Worm (Caenorhabditis elegans): ENCODE data around the gene fndc-1.

The fndc-1 gene

ce11 chrII:11240214-11240613 lies 3.1 kb upstream of the fndc-1 start:
- TF ChIP-seq lim-6 (tag; optimal IDR thresholded peaks at IDR 0.05) (no peak), ceh-9 (tag; optimal IDR thresholded peaks at IDR 0.05) (no peak)

ce11 chrII:11238869-11239647 lies 1.9 kb upstream of the fndc-1 start, which contains the start of the genes rpn-9 and T06D8.9:
TSS of gene rpn-9 (minus strand) at chrII:11238919.
TSS of gene T06D8.9 (plus strand) at chrII:11239597.
- no peak for TF ChIP-seq sdc-2 (tag; optimal IDR thresholded peaks at IDR 0.05)
- TF ChIP-seq ceh-34 (tag; optimal IDR thresholded peaks at IDR 0.05): peak; percentile 26
- no peak for TF ChIP-seq hlh-13 (GFP tag; optimal IDR thresholded peaks at IDR 0.05)
- TF ChIP-seq unc-42 (tag; optimal IDR thresholded peaks at IDR 0.05): peak; percentile 88
- TF ChIP-seq unc-55 (GFP tag; optimal IDR thresholded peaks at IDR 0.05): peak; percentile 56
- TF ChIP-seq C08G9.2 (tag; optimal IDR thresholded peaks at IDR 0.05): no peak
- TF ChIP-seq ceh-18 (tag; optimal IDR thresholded peaks at IDR 0.05): peak; percentile 58
- no peak for TF ChIP-seq ceh-24 (tag; optimal IDR thresholded peaks at IDR 0.05)
- TF ChIP-seq elt-4 (tag; optimal IDR thresholded peaks at IDR 0.05): no peak
- TF ChIP-seq ceh-14 (tag; optimal IDR thresholded peaks at IDR 0.05): peak; percentile 29
- no peak for TF ChIP-seq odd-2 (tag; optimal IDR thresholded peaks at IDR 0.05)
- peak; percentile 59 for TF ChIP-seq hlh-30 (tag; optimal IDR thresholded peaks at IDR 0.05; ENCODE audit: insufficient read depth)
- no peak for TF ChIP-seq fkh-6 (tag; optimal IDR thresholded peaks at IDR 0.05)
- TF ChIP-seq ceh-48 (tag; optimal IDR thresholded peaks at IDR 0.05): no peak
- TF ChIP-seq C38D4.7 (GFP tag; optimal IDR thresholded peaks at IDR 0.05): no peak
- TF ChIP-seq pax-1 (tag; optimal IDR thresholded peaks at IDR 0.05): no peak
- no peak for TF ChIP-seq T23F11.4 (GFP tag; optimal IDR thresholded peaks at IDR 0.05)
- peak; percentile 23 for TF ChIP-seq hlh-8 (tag; optimal IDR thresholded peaks at IDR 0.05)
- peak; percentile 65 for TF ChIP-seq ceh-31 (tag; optimal IDR thresholded peaks at IDR 0.05)
- TF ChIP-seq ceh-30 (tag; optimal IDR thresholded peaks at IDR 0.05): no peak
- TF ChIP-seq ceh-9 (tag; optimal IDR thresholded peaks at IDR 0.05): no peak
- TF ChIP-seq nhr-11 (tag; optimal IDR thresholded peaks at IDR 0.05): no peak
- peak; percentile 73 for TF ChIP-seq nfya-1 (tag; optimal IDR thresholded peaks at IDR 0.05)
- peak; percentile 46 for TF ChIP-seq tbx-2 (tag; optimal IDR thresholded peaks at IDR 0.05)
- no peak for TF ChIP-seq che-1 (tag; optimal IDR thresholded peaks at IDR 0.05)
- TF ChIP-seq ceh-2 (tag; optimal IDR thresholded peaks at IDR 0.05): peak; percentile 43
- TF ChIP-seq K02D7.2 (tag; optimal IDR thresholded peaks at IDR 0.05): no peak
- TF ChIP-seq unc-3 (GFP tag; conservative IDR thresholded peaks at IDR 0.05): no peak
- TF ChIP-seq unc-3 (tag; optimal IDR thresholded peaks at IDR 0.05): no peak
- no peak for TF ChIP-seq ceh-45 (GFP tag; IDR thresholded peaks at IDR 0.05)
- no peak for TF ChIP-seq dve-1 (tag; optimal IDR thresholded peaks at IDR 0.05)
- TF ChIP-seq rnt-1 (tag; optimal IDR thresholded peaks at IDR 0.05): peak; percentile 33
- peak; percentile 26 for TF ChIP-seq ceh-19 (GFP tag; optimal IDR thresholded peaks at IDR 0.05)

- TF ChIP-seq zip-5 (tag; optimal IDR thresholded peaks at IDR 0.05) (no peak), nfya-1 (tag; optimal IDR thresholded peaks at IDR 0.05) (peak; percentile 7)
These were observed 851 bp downstream of the fndc-1 start, which contains the start of gene cchl-1 for ce11 chrII:11236274-11236673. TSS of gene cchl-1 (minus strand) at chrII:11236387.

- TF ChIP-seq sox-2 (GFP tag; IDR thresholded peaks at IDR 0.05) (no peak), tbx-2 (tag; optimal IDR thresholded peaks at IDR 0.05) (no peak), ceh-45 (GFP tag; IDR thresholded peaks at IDR 0.05) (no peak), F13H6.1 (tag; optimal IDR thresholded peaks at IDR 0.05) (no peak), nfya-1 (tag; optimal IDR thresholded peaks at IDR 0.05) (no peak), madf-2 (tag; optimal IDR thresholded peaks at IDR 0.05) (no peak), T23F11.4 (GFP tag; optimal IDR thresholded peaks at IDR 0.05) (no peak), sdc-2 (tag; optimal IDR thresholded peaks at IDR 0.05) (no peak), lin-11 (tag; optimal IDR thresholded peaks at IDR 0.05) (no peak), mec-3 (tag; optimal IDR thresholded peaks at IDR 0.05; ENCODE audit: borderline replicate concordance) (no peak)
These were observed 2.4 kb downstream of the fndc-1 start, which contains the start of gene cox-15 for ce11 chrII:11234751-11235150. TSS of gene cox-15 (minus strand) at chrII:11234952.
